Fruit fly (Drosophila melanogaster) whole organism, prepupa: ENCODE results near the gene osp.

Experiments used
- Blimp-1 ChIP-seq: fragments of 200-800 bp; sonication (Bioruptor generic); optimal IDR thresholded peaks from 3 replicates; lab custom pipeline; 2017; ENCODE audit warnings: missing biosample characterization, missing genetic modification characterization, mild to moderate bottlenecking, moderate library complexity, missing genetic modification reagents
- CG10631 ChIP-seq: fragments of 200-800 bp; sonication (Bioruptor generic); optimal IDR thresholded peaks from 2 replicates; lab custom pipeline; 2016; ENCODE audit warnings: missing biosample characterization, missing genetic modification characterization
- CG11294 ChIP-seq: fragments of 200-800 bp; sonication (Bioruptor generic); IDR thresholded peaks from 2 replicates; pipeline ENCODE4 v1.3.6; 2022; ENCODE audit warnings: missing biosample characterization, missing genetic modification characterization
- CG15336 ChIP-seq: fragments of 200-800 bp; sonication (Bioruptor generic); IDR thresholded peaks from 2 replicates; pipeline ENCODE4 v1.3.6; 2022; ENCODE audit warnings: missing biosample characterization, missing genetic modification characterization
- CG16779 ChIP-seq: fragments of 200-800 bp; sonication (Bioruptor generic); optimal IDR thresholded peaks from 3 replicates; lab custom pipeline; 2017; ENCODE audit warnings: missing biosample characterization, mild to moderate bottlenecking, missing genetic modification characterization
- CG3032 ChIP-seq: fragments of 200-800 bp; optimal IDR thresholded peaks from 2 replicates; lab custom pipeline; 2019; ENCODE audit warnings: missing biosample characterization, mild to moderate bottlenecking, missing genetic modification characterization, moderate library complexity
- CG31627 ChIP-seq: fragments of 200-800 bp; sonication (Bioruptor generic); optimal IDR thresholded peaks from 3 replicates; lab custom pipeline; 2016; ENCODE audit warnings: missing biosample characterization, missing genetic modification characterization
- CG34406 ChIP-seq: fragments of 200-800 bp; sonication (Bioruptor generic); optimal IDR thresholded peaks from 3 replicates; lab custom pipeline; 2016; ENCODE audit warnings: missing biosample characterization, missing genetic modification characterization
- CG3919 ChIP-seq: fragments of 200-800 bp; sonication (Bioruptor generic); optimal IDR thresholded peaks from 3 replicates; lab custom pipeline; 2016; ENCODE audit warnings: missing biosample characterization, missing genetic modification characterization
- CG4318 ChIP-seq: fragments of 200-800 bp; sonication (Bioruptor generic); optimal IDR thresholded peaks from 3 replicates; lab custom pipeline; 2017; ENCODE audit warnings: missing biosample characterization, mild to moderate bottlenecking, missing genetic modification characterization
- CG6163 ChIP-seq: fragments of 200-800 bp; sonication (Bioruptor generic); IDR thresholded peaks from 3 replicates; pipeline ENCODE4 v1.3.6; 2022; ENCODE audit warnings: missing biosample characterization, missing genetic modification characterization
- CG6276 ChIP-seq: fragments of 200-800 bp; sonication (Bioruptor generic); optimal IDR thresholded peaks from 2 replicates; lab custom pipeline; 2017; ENCODE audit warnings: missing biosample characterization, mild to moderate bottlenecking, missing genetic modification characterization
- CG6792 ChIP-seq: fragments of 200-800 bp; sonication (Bioruptor generic); optimal IDR thresholded peaks from 3 replicates; lab custom pipeline; 2016; ENCODE audit warnings: missing biosample characterization, missing genetic modification characterization
- CG6808 ChIP-seq: fragments of 200-800 bp; sonication (Bioruptor generic); optimal IDR thresholded peaks from 3 replicates; lab custom pipeline; 2017; ENCODE audit warnings: missing biosample characterization, missing genetic modification characterization, mild to moderate bottlenecking, moderate library complexity, missing genetic modification reagents
- CG6854 ChIP-seq: fragments of 200-800 bp; sonication (Bioruptor generic); optimal IDR thresholded peaks from 2 replicates; lab custom pipeline; 2017; ENCODE audit warnings: missing biosample characterization, mild to moderate bottlenecking, missing genetic modification characterization
- CG7368 ChIP-seq: fragments of 200-800 bp; sonication (Bioruptor generic); optimal IDR thresholded peaks from 3 replicates; lab custom pipeline; 2016; ENCODE audit warnings: missing biosample characterization, missing genetic modification characterization
- CG8119 ChIP-seq: fragments of 200-800 bp; sonication (Bioruptor generic); IDR thresholded peaks from 3 replicates; pipeline ENCODE4 v1.3.6; 2022; ENCODE audit warnings: missing biosample characterization, missing genetic modification characterization
- CG8319 ChIP-seq: fragments of 200-800 bp; sonication (Bioruptor generic); optimal IDR thresholded peaks from 3 replicates; lab custom pipeline; 2016; ENCODE audit warnings: missing biosample characterization, missing genetic modification characterization
- CG9139 ChIP-seq: fragments of 200-800 bp; sonication (Bioruptor generic); optimal IDR thresholded peaks from 3 replicates; lab custom pipeline; 2017; ENCODE audit warnings: missing biosample characterization, mild to moderate bottlenecking, missing genetic modification characterization
- Eip75B ChIP-seq: fragments of 200-800 bp; sonication (Bioruptor generic); optimal IDR thresholded peaks from 3 replicates; lab custom pipeline; 2016; ENCODE audit warnings: missing biosample characterization, missing genetic modification characterization
- Eip78C ChIP-seq: fragments of 200-800 bp; sonication (Bioruptor generic); peaks from one replicate; lab custom pipeline; 2016; ENCODE audit warnings: missing biosample characterization, missing genetic modification characterization
- Eip93F ChIP-seq: fragments of 200-800 bp; sonication (Bioruptor generic); optimal IDR thresholded peaks from 2 replicates; lab custom pipeline; 2016; ENCODE audit warnings: missing biosample characterization, mild to moderate bottlenecking, missing genetic modification characterization
- Ets21C ChIP-seq: fragments of 200-800 bp; sonication (Bioruptor generic); optimal IDR thresholded peaks from 3 replicates; lab custom pipeline; 2016; ENCODE audit warnings: missing biosample characterization, missing genetic modification characterization
- Ets96B ChIP-seq: fragments of 200-800 bp; optimal IDR thresholded peaks from 2 replicates; lab custom pipeline; 2019; ENCODE audit warnings: missing biosample characterization, mild to moderate bottlenecking, missing genetic modification characterization, moderate library complexity
- Gug ChIP-seq: fragments of 200-800 bp; sonication (Bioruptor generic); IDR thresholded peaks from 2 replicates; pipeline ENCODE4 v1.3.6; 2022; ENCODE audit warnings: missing biosample characterization, missing genetic modification characterization
- Hr38 ChIP-seq: sonication (Bioruptor generic); optimal IDR thresholded peaks from 2 replicates; lab custom pipeline; 2016; ENCODE audit warnings: missing biosample characterization, missing genetic modification characterization
- Hr39 ChIP-seq: fragments of 200-800 bp; sonication (Bioruptor generic); optimal IDR thresholded peaks from 2 replicates; lab custom pipeline; 2016; ENCODE audit warnings: missing biosample characterization, missing genetic modification characterization
- Hr4 ChIP-seq: fragments of 200-800 bp; sonication (Bioruptor generic); optimal IDR thresholded peaks from 3 replicates; lab custom pipeline; 2016; ENCODE audit warnings: missing biosample characterization, missing genetic modification characterization
- Lpt ChIP-seq: fragments of 200-800 bp; sonication (Bioruptor generic); optimal IDR thresholded peaks from 3 replicates; lab custom pipeline; 2016; ENCODE audit warnings: missing biosample characterization, missing genetic modification characterization
- Met ChIP-seq: fragments of 200-800 bp; sonication (Bioruptor generic); optimal IDR thresholded peaks from 3 replicates; lab custom pipeline; 2016; ENCODE audit warnings: missing biosample characterization, missing genetic modification characterization
- OdsH ChIP-seq: fragments of 200-800 bp; sonication (Bioruptor generic); optimal IDR thresholded peaks from 3 replicates; lab custom pipeline; 2016; ENCODE audit warnings: missing biosample characterization, missing genetic modification characterization
- Smox ChIP-seq: fragments of 200-800 bp; sonication (Bioruptor generic); optimal IDR thresholded peaks from 3 replicates; lab custom pipeline; 2016; ENCODE audit warnings: missing biosample characterization, missing genetic modification characterization
- Sox102F ChIP-seq: fragments of 200-800 bp; sonication (Bioruptor generic); optimal IDR thresholded peaks from 2 replicates; lab custom pipeline; 2016; ENCODE audit warnings: missing biosample characterization, mild to moderate bottlenecking, missing genetic modification characterization
- achi ChIP-seq: fragments of 200-800 bp; sonication (Bioruptor generic); optimal IDR thresholded peaks from 3 replicates; lab custom pipeline; 2016; ENCODE audit warnings: missing biosample characterization, missing genetic modification characterization
- acj6 ChIP-seq: fragments of 200-800 bp; sonication (Bioruptor generic); optimal IDR thresholded peaks from 3 replicates; lab custom pipeline; 2016; ENCODE audit warnings: missing biosample characterization, missing genetic modification characterization
- cyc ChIP-seq: fragments of 200-800 bp; sonication (Bioruptor generic); optimal IDR thresholded peaks from 3 replicates; lab custom pipeline; 2016; ENCODE audit warnings: missing biosample characterization, missing genetic modification characterization
- dac ChIP-seq: fragments of 200-800 bp; sonication (Bioruptor generic); optimal IDR thresholded peaks from 2 replicates; lab custom pipeline; 2017; ENCODE audit warnings: missing biosample characterization, mild to moderate bottlenecking, missing genetic modification characterization
- dsx ChIP-seq: fragments of 200-800 bp; optimal IDR thresholded peaks from 3 replicates; lab custom pipeline; 2019; ENCODE audit warnings: missing biosample characterization, mild to moderate bottlenecking, missing genetic modification characterization, moderate library complexity; ENCODE audit not compliant: poor library complexity, severe bottlenecking
- esn ChIP-seq: fragments of 200-800 bp; sonication (Bioruptor generic); optimal IDR thresholded peaks from 2 replicates; lab custom pipeline; 2016; ENCODE audit warnings: missing biosample characterization, mild to moderate bottlenecking, missing genetic modification characterization, moderate library complexity
- fd59A ChIP-seq: fragments of 200-800 bp; sonication (Bioruptor generic); optimal IDR thresholded peaks from 2 replicates; lab custom pipeline; 2017; ENCODE audit warnings: missing biosample characterization, mild to moderate bottlenecking, missing genetic modification characterization, missing genetic modification reagents
- fd85E ChIP-seq: fragments of 200-800 bp; sonication (Bioruptor generic); optimal IDR thresholded peaks from 3 replicates; lab custom pipeline; 2016; ENCODE audit warnings: missing biosample characterization, missing genetic modification characterization
- fkh ChIP-seq: fragments of 200-800 bp; sonication (Bioruptor generic); optimal IDR thresholded peaks from 3 replicates; lab custom pipeline; 2017; ENCODE audit warnings: missing biosample characterization, mild to moderate bottlenecking, missing genetic modification characterization, moderate library complexity
- lz ChIP-seq: fragments of 200-800 bp; sonication (Bioruptor generic); optimal IDR thresholded peaks from 3 replicates; lab custom pipeline; 2016; ENCODE audit warnings: missing biosample characterization, missing genetic modification characterization
- pdm3 ChIP-seq: fragments of 200-800 bp; sonication (Bioruptor generic); optimal IDR thresholded peaks from 3 replicates; lab custom pipeline; 2016; ENCODE audit warnings: missing biosample characterization, missing genetic modification characterization
- salr ChIP-seq, 2 experiments: fragments of 200-800 bp; sonication (Bioruptor generic); optimal IDR thresholded peaks; 3 replicates each; lab custom pipeline; 2016 to 2018; ENCODE audit warnings: missing biosample characterization in 2 of 2, missing genetic modification characterization in 2 of 2, mild to moderate bottlenecking in 1 of 2
- spab ChIP-seq: fragments of 200-800 bp; sonication (Bioruptor generic); optimal IDR thresholded peaks from 2 replicates; lab custom pipeline; 2017; ENCODE audit warnings: missing biosample characterization, mild to moderate bottlenecking, missing genetic modification characterization, missing genetic modification reagents
- ss ChIP-seq, 2 experiments: fragments of 200-800 bp; sonication (Bioruptor generic); optimal IDR thresholded peaks; 2 replicates in 1 of 2; 3 replicates in 1 of 2; lab custom pipeline; 2017 to 2018; ENCODE audit warnings: mild to moderate bottlenecking in 2 of 2, missing biosample characterization in 2 of 2, missing genetic modification characterization in 2 of 2, moderate library complexity in 1 of 2
- topi ChIP-seq: fragments of 200-800 bp; sonication (Bioruptor generic); optimal IDR thresholded peaks from 3 replicates; lab custom pipeline; 2016; ENCODE audit warnings: missing biosample characterization, missing genetic modification characterization
- vri ChIP-seq: fragments of 200-800 bp; sonication (Bioruptor generic); optimal IDR thresholded peaks from 3 replicates; lab custom pipeline; 2016; ENCODE audit warnings: missing biosample characterization, mild to moderate bottlenecking, missing genetic modification characterization

Gene osp

DNA sequence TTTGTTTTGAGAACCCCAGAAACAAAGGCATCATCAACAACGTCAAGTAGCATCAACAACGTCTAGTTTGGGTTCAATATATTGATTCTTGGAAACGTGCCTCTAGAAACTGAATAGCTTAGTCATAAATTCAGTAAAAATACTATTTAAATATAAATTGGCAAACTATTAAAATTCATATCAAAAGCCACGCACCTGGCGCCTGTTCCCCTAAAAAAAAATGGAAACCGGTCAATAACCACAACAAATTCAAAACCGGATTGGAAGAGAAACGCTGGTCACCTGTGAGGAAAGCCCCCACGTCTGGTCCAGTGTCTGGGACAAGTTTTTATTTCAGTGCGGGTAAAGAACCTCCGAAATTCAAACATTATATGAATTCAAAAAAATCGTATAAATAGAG lies 23.1 kb upstream of the osp start, which contains the start of gene CG15282:
CG15282 (plus strand) TSS at position 227 of the 400 bp plus-strand sequence.
- TF ChIP-seq dsx (GFP tag; lab: Kevin White, UChicago) (no peak), Eip78C (GFP tag; lab: Kevin White, UChicago) (peak; percentile 17), CG8119 (no peak), acj6 (GFP tag; lab: Kevin White, UChicago) (no peak), fd59A (no peak), cyc (no peak)

DNA sequence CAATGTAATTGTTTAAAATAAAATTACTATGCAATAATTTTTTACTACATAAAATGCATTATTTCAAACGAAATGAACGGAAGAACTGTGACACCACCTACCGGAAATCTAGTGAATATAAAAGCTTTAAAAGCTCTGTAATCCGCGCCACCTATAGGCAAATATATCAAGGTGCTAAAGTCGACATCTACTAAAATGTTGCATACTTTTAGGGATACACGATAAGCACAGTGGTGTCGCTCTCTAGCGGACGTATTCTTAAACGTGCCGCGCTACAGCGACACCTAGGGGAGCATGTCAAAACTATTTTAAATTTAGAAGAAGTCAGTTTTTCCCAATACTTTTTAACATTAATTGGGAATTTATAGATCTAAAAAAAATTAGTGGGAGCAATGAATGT lies 17.1 kb upstream of the osp start:
- TF ChIP-seq Hr39 (peak; percentile 83), CG3919 (GFP tag; lab: Kevin White, UChicago) (peak; percentile 72), Hr38 (GFP tag; lab: Kevin White, UChicago) (no peak), Smox (GFP tag; lab: Kevin White, UChicago) (peak; percentile 34), fkh (GFP tag; lab: Kevin White, UChicago) (no peak), topi (GFP tag; lab: Kevin White, UChicago) (peak; percentile 56), CG4318 (GFP tag; lab: Kevin White, UChicago) (no peak), CG6792 (GFP tag; lab: Kevin White, UChicago) (peak; percentile 23), lz (peak; percentile 71), pdm3 (GFP tag; lab: Kevin White, UChicago) (peak; percentile 41), Sox102F (GFP tag; lab: Kevin White, UChicago) (peak; percentile 14), acj6 (GFP tag; lab: Kevin White, UChicago) (peak; percentile 29), Blimp-1 (GFP tag; lab: Kevin White, UChicago) (no peak), CG6276 (GFP tag; lab: Kevin White, UChicago) (no peak), OdsH (peak; percentile 44), fd59A (no peak), CG8119 (no peak), CG9139 (GFP tag; lab: Kevin White, UChicago) (no peak), CG34406 (no peak), CG3032 (tag; lab: Kevin White, UChicago) (no peak), fd85E (GFP tag; lab: Kevin White, UChicago) (no peak), ss (GFP tag; optimal IDR thresholded peaks at IDR 0.05; lab: Kevin White, UChicago) (no peak), Ets96B (tag; lab: Kevin White, UChicago) (no peak), spab (no peak), Ets21C (GFP tag; lab: Kevin White, UChicago) (peak; percentile 55), CG6163 (GFP tag; lab: Robert Waterston, UW) (0 out of 3 replicates have a peak, but pooled peaks have one; percentile 40), CG10631 (GFP tag; lab: Kevin White, UChicago) (peak; percentile 17), Lpt (GFP tag; lab: Kevin White, UChicago) (no peak), salr (GFP tag; optimal IDR thresholded peaks at IDR 0.05; lab: Kevin White, UChicago) (peak in 1 of 2 experiments; percentile 28), achi (GFP tag; lab: Kevin White, UChicago) (no peak), CG6808 (GFP tag; lab: Kevin White, UChicago) (no peak), CG7368 (GFP tag; lab: Kevin White, UChicago) (no peak), Gug (GFP tag; lab: Robert Waterston, UW) (no peak), CG8319 (GFP tag; lab: Kevin White, UChicago) (peak; percentile 42), CG16779 (no peak), CG15336 (no peak), esn (GFP tag; lab: Kevin White, UChicago) (peak; percentile 72), Hr4 (GFP tag; lab: Kevin White, UChicago) (peak; percentile 53), Met (peak; percentile 71), CG11294 (0 out of 2 replicates have a peak, but pooled peaks have one; percentile 22), vri (no peak), Eip93F (GFP tag; lab: Kevin White, UChicago) (no peak), dsx (GFP tag; lab: Kevin White, UChicago) (no peak), cyc (peak; percentile 86), CG31627 (GFP tag; lab: Kevin White, UChicago) (peak; percentile 79), Eip75B (GFP tag; lab: Kevin White, UChicago) (peak; percentile 43), CG6854 (GFP tag; lab: Kevin White, UChicago) (no peak), dac (no peak), Eip78C (GFP tag; lab: Kevin White, UChicago) (peak; percentile 90)
